Worm (Caenorhabditis elegans) whole organism, young adult: ENCODE results near the gene col-171.

Source experiments
- C06A6.2 ChIP-seq: fragments of 200-800 bp; sonication (Bioruptor generic); conservative IDR thresholded peaks from 2 replicates; pipeline ENCODE4 v1.3.6; 2022; ENCODE audit warnings: missing genetic modification characterization, missing compliant biosample characterization
- C17E4.6 ChIP-seq: fragments of 200-800 bp; sonication (Bioruptor generic); IDR thresholded peaks from 2 replicates; pipeline ENCODE4 v1.3.6; 2022; ENCODE audit warnings: missing genetic modification reagents, missing genetic modification characterization, missing compliant biosample characterization
- F10E7.11 ChIP-seq: sonication (generic microtip); optimal IDR thresholded peaks from 2 replicates; lab custom pipeline; 2017; ENCODE audit warnings: mild to moderate bottlenecking, missing genetic modification characterization, moderate library complexity, missing compliant biosample characterization
- F23B12.7 ChIP-seq: sonication (generic microtip); optimal IDR thresholded peaks from 2 replicates; lab custom pipeline; 2017; ENCODE audit warnings: missing genetic modification characterization, mild to moderate bottlenecking, missing compliant biosample characterization, antibody characterized with exemption, moderate library complexity; ENCODE audit not compliant: insufficient read depth
- F49E8.2 ChIP-seq: sonication (generic microtip); optimal IDR thresholded peaks from 3 replicates; lab custom pipeline; 2017; ENCODE audit warnings: missing genetic modification characterization, mild to moderate bottlenecking, missing compliant biosample characterization, antibody characterized with exemption, moderate library complexity; ENCODE audit not compliant: insufficient read depth
- F52B5.7 ChIP-seq: sonication (generic microtip); optimal IDR thresholded peaks from 2 replicates; lab custom pipeline; 2016; ENCODE audit warnings: mild to moderate bottlenecking, missing genetic modification characterization, missing compliant biosample characterization
- F57C9.4 ChIP-seq: sonication (generic microtip); optimal IDR thresholded peaks from 2 replicates; lab custom pipeline; 2017; ENCODE audit warnings: mild to moderate bottlenecking, missing genetic modification characterization, missing compliant biosample characterization
- T07F8.4 ChIP-seq: sonication (generic microtip); optimal IDR thresholded peaks from 2 replicates; lab custom pipeline; 2016; ENCODE audit warnings: mild to moderate bottlenecking, missing genetic modification characterization, moderate library complexity, missing compliant biosample characterization
- Y67H2A.10 ChIP-seq: fragments of 200-800 bp; sonication (Bioruptor generic); conservative IDR thresholded peaks from 2 replicates; pipeline ENCODE4 v1.3.6; 2022; ENCODE audit warnings: missing genetic modification reagents, missing genetic modification characterization, missing compliant biosample characterization
- Y79H2A.3 ChIP-seq: fragments of 200-800 bp; sonication (Bioruptor generic); conservative IDR thresholded peaks from 2 replicates; pipeline ENCODE4 v1.3.6; 2022; ENCODE audit warnings: missing genetic modification reagents, missing genetic modification characterization, missing compliant biosample characterization
- Y95B8A.8 ChIP-seq: fragments of 200-800 bp; sonication (Bioruptor generic); IDR thresholded peaks from 2 replicates; pipeline ENCODE4 v1.3.6; 2022; ENCODE audit warnings: missing genetic modification reagents, missing genetic modification characterization, missing compliant biosample characterization
- ZK185.1 ChIP-seq: sonication (generic microtip); optimal IDR thresholded peaks from 2 replicates; lab custom pipeline; 2016; ENCODE audit warnings: mild to moderate bottlenecking, missing genetic modification characterization, missing compliant biosample characterization; ENCODE audit not compliant: poor library complexity, severe bottlenecking
- ama-1 ChIP-seq, 3 experiments: fragments of 150-350 bp in 1 of 3; sonication (generic microtip) in 2 of 3; optimal IDR thresholded peaks; 2 replicates each; lab custom pipeline; 2014 to 2018; ENCODE audit warnings: missing biosample characterization in 2 of 3, missing genetic modification characterization in 2 of 3, missing genetic modification reagents in 2 of 3
- attf-6 ChIP-seq: fragments of 200-800 bp; sonication (Bioruptor generic); IDR thresholded peaks from 2 replicates; pipeline ENCODE4 v1.3.6; 2022; ENCODE audit warnings: missing genetic modification reagents, missing genetic modification characterization, missing compliant biosample characterization
- bed-1 ChIP-seq: fragments of 200-800 bp; sonication (Bioruptor generic); IDR thresholded peaks from 2 replicates; pipeline ENCODE4 v1.3.6; 2022; ENCODE audit warnings: missing genetic modification reagents, missing genetic modification characterization, missing compliant biosample characterization
- cebp-1 ChIP-seq, 2 experiments: fragments of 200-800 bp in 1 of 2; sonication (Bioruptor generic) in 1 of 2; sonication (generic microtip) in 1 of 2; IDR thresholded peaks in 1 of 2; optimal IDR thresholded peaks in 1 of 2; 2 replicates each; pipeline versions ENCODE4 v1.3.6 to Lab custom; 2017 to 2022; ENCODE audit warnings: missing compliant biosample characterization in 2 of 2, missing genetic modification characterization in 2 of 2, mild to moderate bottlenecking in 1 of 2, missing genetic modification reagents in 1 of 2, moderate library complexity in 1 of 2
- ceh-27 ChIP-seq: fragments of 200-800 bp; sonication (Bioruptor generic); optimal IDR thresholded peaks from 2 replicates; lab custom pipeline; 2018; ENCODE audit warnings: mild to moderate bottlenecking, missing genetic modification characterization, moderate library complexity, missing compliant biosample characterization
- chd-7 ChIP-seq: sonication (generic microtip); optimal IDR thresholded peaks from 2 replicates; lab custom pipeline; 2016; ENCODE audit warnings: mild to moderate bottlenecking, missing genetic modification characterization, moderate library complexity, missing compliant biosample characterization
- die-1 ChIP-seq: sonication (generic microtip); optimal IDR thresholded peaks from 2 replicates; lab custom pipeline; 2016; ENCODE audit warnings: missing genotype, mild to moderate bottlenecking, missing genetic modification characterization, missing compliant biosample characterization
- dox-1 ChIP-seq: fragments of 200-800 bp; sonication (Bioruptor generic); IDR thresholded peaks from 2 replicates; pipeline ENCODE4 v1.3.6; 2022; ENCODE audit warnings: missing genetic modification reagents, missing genetic modification characterization, missing compliant biosample characterization
- dpff-1 ChIP-seq: sonication (generic microtip); optimal IDR thresholded peaks from 2 replicates; lab custom pipeline; 2017; ENCODE audit warnings: mild to moderate bottlenecking, missing genetic modification characterization, missing compliant biosample characterization
- gei-17 ChIP-seq: fragments of 200-800 bp; sonication (Bioruptor generic); optimal IDR thresholded peaks from 2 replicates; lab custom pipeline; 2018; ENCODE audit warnings: mild to moderate bottlenecking, missing genetic modification characterization, missing compliant biosample characterization
- him-1 ChIP-seq: sonication (generic microtip); optimal IDR thresholded peaks from 2 replicates; lab custom pipeline; 2016; ENCODE audit warnings: missing genotype, missing genetic modification reagents, missing genetic modification characterization, missing compliant biosample characterization
- hlh-26 ChIP-seq: fragments of 200-800 bp; sonication (Bioruptor generic); conservative IDR thresholded peaks from 2 replicates; pipeline ENCODE4 v1.3.6; 2022; ENCODE audit warnings: missing genetic modification reagents, missing genetic modification characterization, missing compliant biosample characterization
- hrde-1 ChIP-seq: sonication (generic microtip); optimal IDR thresholded peaks from 2 replicates; lab custom pipeline; 2016; ENCODE audit warnings: missing genetic modification characterization, mild to moderate bottlenecking, missing compliant biosample characterization, moderate library complexity, missing genotype, missing genetic modification reagents, borderline replicate concordance
- hsf-1 ChIP-seq: fragments of 200-800 bp; sonication (Bioruptor generic); IDR thresholded peaks from 2 replicates; pipeline ENCODE4 v1.3.6; 2022; ENCODE audit warnings: missing genetic modification reagents, missing genetic modification characterization, missing compliant biosample characterization
- let-526 ChIP-seq: fragments of 200-800 bp; sonication (Bioruptor generic); IDR thresholded peaks from 2 replicates; pipeline ENCODE4 v1.3.6; 2022; ENCODE audit warnings: missing genetic modification reagents, missing genetic modification characterization, missing compliant biosample characterization
- let-607 ChIP-seq, 2 experiments: fragments of 200-800 bp in 1 of 2; sonication (Bioruptor generic) in 1 of 2; sonication (generic microtip) in 1 of 2; optimal IDR thresholded peaks; 2 replicates each; lab custom pipeline; 2016 to 2018; ENCODE audit warnings: mild to moderate bottlenecking in 2 of 2, missing compliant biosample characterization in 2 of 2, missing genetic modification characterization in 2 of 2, moderate library complexity in 2 of 2, missing genotype in 1 of 2
- lin-54 ChIP-seq: fragments of 200-800 bp; sonication (Bioruptor generic); optimal IDR thresholded peaks from 2 replicates; lab custom pipeline; 2018; ENCODE audit warnings: mild to moderate bottlenecking, missing genetic modification characterization, missing compliant biosample characterization
- madf-10 ChIP-seq: sonication (generic microtip); optimal IDR thresholded peaks from 2 replicates; lab custom pipeline; 2016; ENCODE audit warnings: mild to moderate bottlenecking, missing genetic modification characterization, missing compliant biosample characterization
- nfya-1 ChIP-seq: sonication (generic microtip); optimal IDR thresholded peaks from 2 replicates; lab custom pipeline; 2017; ENCODE audit warnings: antibody characterized with exemption, missing compliant biosample characterization, missing genetic modification characterization, borderline replicate concordance; ENCODE audit not compliant: insufficient read depth
- nfya-2 ChIP-seq: fragments of 200-800 bp; sonication (Bioruptor generic); IDR thresholded peaks from 2 replicates; pipeline ENCODE4 v1.3.6; 2022; ENCODE audit warnings: missing genetic modification reagents, missing genetic modification characterization, missing compliant biosample characterization
- nhr-90 ChIP-seq: sonication (generic microtip); optimal IDR thresholded peaks from 2 replicates; lab custom pipeline; 2016; ENCODE audit warnings: missing genotype, mild to moderate bottlenecking, missing genetic modification characterization, missing compliant biosample characterization
- rcor-1 ChIP-seq: fragments of 200-800 bp; sonication (Bioruptor generic); IDR thresholded peaks from 2 replicates; pipeline ENCODE4 v1.3.6; 2022; ENCODE audit warnings: missing genetic modification reagents, missing genetic modification characterization, missing compliant biosample characterization
- sdz-38 ChIP-seq: sonication (generic microtip); optimal IDR thresholded peaks from 2 replicates; lab custom pipeline; 2016; ENCODE audit warnings: missing genotype, missing genetic modification characterization, missing compliant biosample characterization
- snpc-4 ChIP-seq, 5 experiments: fragments of 150-350 bp in 1 of 5; sonication (generic microtip) in 4 of 5; optimal IDR thresholded peaks; 2 replicates each; lab custom pipeline; 2014 to 2018; ENCODE audit warnings: missing genetic modification characterization in 5 of 5, missing biosample characterization in 3 of 5, antibody characterized with exemption in 2 of 5, mild to moderate bottlenecking in 2 of 5, missing compliant biosample characterization in 2 of 5, missing genotype in 2 of 5, moderate library complexity in 2 of 5, missing genetic modification reagents in 1 of 5
- somi-1 ChIP-seq: fragments of 200-800 bp; sonication (Bioruptor generic); optimal IDR thresholded peaks from 2 replicates; lab custom pipeline; 2018; ENCODE audit warnings: mild to moderate bottlenecking, missing genetic modification characterization, missing compliant biosample characterization
- tbx-9 ChIP-seq: sonication (generic microtip); optimal IDR thresholded peaks from 2 replicates; lab custom pipeline; 2016; ENCODE audit warnings: borderline replicate concordance, missing genetic modification characterization, inconsistent platforms, missing compliant biosample characterization
- tlf-1 ChIP-seq: fragments of 200-800 bp; sonication (Bioruptor generic); optimal IDR thresholded peaks from 2 replicates; lab custom pipeline; 2018; ENCODE audit warnings: mild to moderate bottlenecking, missing genetic modification characterization, missing compliant biosample characterization
- unc-130 ChIP-seq: sonication (generic microtip); optimal IDR thresholded peaks from 2 replicates; lab custom pipeline; 2016; ENCODE audit warnings: missing genetic modification reagents, missing genetic modification characterization, missing compliant biosample characterization

The col-171 gene

DNA sequence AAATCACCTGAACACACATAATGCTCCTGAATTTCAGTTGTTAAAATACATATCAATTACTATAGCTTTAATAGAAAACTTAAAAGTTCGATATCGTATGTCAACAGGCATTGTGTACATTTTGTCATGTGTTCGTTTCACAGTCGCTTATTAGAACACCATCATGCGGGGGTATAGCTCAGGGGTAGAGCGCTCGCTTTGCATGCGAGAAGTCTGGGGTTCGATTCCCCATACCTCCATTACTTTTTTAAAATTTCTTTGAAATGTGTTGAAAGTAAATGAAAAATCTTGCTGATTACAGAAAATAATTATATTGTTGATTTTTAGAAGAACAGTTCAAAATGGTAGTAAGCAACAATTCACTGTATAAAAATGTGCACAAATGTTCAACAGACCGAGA, 47.9 kb upstream of the col-171 start (continued):
- TF ChIP-seq let-526: 0 out of 2 replicates have a peak, but pooled peaks have one; percentile 22
- TF ChIP-seq Y95B8A.8 (GFP tag; lab: Robert Waterston, UW): 0 out of 2 replicates have a peak, but pooled peaks have one; percentile 27
- TF ChIP-seq him-1 (tag; lab: Kevin White, UChicago): peak; percentile 97
- TF ChIP-seq dpff-1 (tag; lab: Kevin White, UChicago): no peak
- TF ChIP-seq Y67H2A.10 (GFP tag; lab: Robert Waterston, UW): 0 out of 2 replicates have a peak, but pooled peaks have one; percentile 16
- TF ChIP-seq nfya-2 (GFP tag; lab: Robert Waterston, UW): no peak
- no peak for TF ChIP-seq C06A6.2 (GFP tag; lab: Robert Waterston, UW)
- no peak for TF ChIP-seq hlh-26 (GFP tag; lab: Robert Waterston, UW)
- TF ChIP-seq F57C9.4 (tag; lab: Kevin White, UChicago): no peak
- peak; percentile 76 for TF ChIP-seq nhr-90
- TF ChIP-seq T07F8.4: peak; percentile 44
- peak; percentile 83 for TF ChIP-seq ZK185.1 (tag; lab: Kevin White, UChicago)
- peak; percentile 40 for TF ChIP-seq tlf-1 (GFP tag; lab: Kevin White, UChicago)
- TF ChIP-seq F52B5.7 (tag; lab: Kevin White, UChicago): peak; percentile 69
- TF ChIP-seq die-1 (tag; lab: Kevin White, UChicago): peak; percentile 90
- peak; percentile 69 for TF ChIP-seq chd-7 (tag; lab: Kevin White, UChicago)
- peak; percentile 79 for TF ChIP-seq somi-1 (GFP tag; lab: Kevin White, UChicago)
- TF ChIP-seq hrde-1 (tag; lab: Kevin White, UChicago): peak; percentile 74
- TF ChIP-seq tbx-9 (tag; lab: Kevin White, UChicago): no peak
- no peak for TF ChIP-seq ama-1 (optimal IDR thresholded peaks at IDR 0.05; lab: Kevin White, UChicago)
- peak; percentile 67 to 84 for TF ChIP-seq ama-1 (GFP tag; optimal IDR thresholded peaks at IDR 0.05; lab: Kevin White, UChicago)
- TF ChIP-seq attf-6: peak; percentile 60; the same call in 1 of the 2 replicates
- no peak for TF ChIP-seq C17E4.6 (GFP tag; lab: Robert Waterston, UW)
- peak in 1 of 2 experiments; percentile 48 for TF ChIP-seq let-607 (tag; optimal IDR thresholded peaks at IDR 0.05; lab: Kevin White, UChicago)
- TF ChIP-seq lin-54: peak; percentile 42
- TF ChIP-seq F10E7.11 (tag; lab: Kevin White, UChicago): no peak
- TF ChIP-seq nfya-1 (tag; lab: Kevin White, UChicago): no peak
- peak; percentile 62; the same call in 1 of the 2 replicates for TF ChIP-seq dox-1 (GFP tag; lab: Robert Waterston, UW)
- TF ChIP-seq hsf-1 (GFP tag; lab: Robert Waterston, UW): 0 out of 2 replicates have a peak, but pooled peaks have one; percentile 50
- no peak for TF ChIP-seq bed-1
- 0 out of 2 replicates have a peak, but pooled peaks have one; percentile 55 for TF ChIP-seq Y79H2A.3 (GFP tag; lab: Robert Waterston, UW)
- peak; percentile 39 for TF ChIP-seq unc-130
- no peak for TF ChIP-seq cebp-1 (GFP tag; IDR thresholded peaks at IDR 0.05; lab: Robert Waterston, UW)
- TF ChIP-seq cebp-1 (tag; optimal IDR thresholded peaks at IDR 0.05; lab: Kevin White, UChicago): no peak
- TF ChIP-seq madf-10 (tag; lab: Kevin White, UChicago): peak; percentile 72
- TF ChIP-seq snpc-4 (GFP tag; optimal IDR thresholded peaks at IDR 0.05; lab: Kevin White, UChicago): peak; percentile 85
- TF ChIP-seq snpc-4 (tag; optimal IDR thresholded peaks at IDR 0.05; lab: Kevin White, UChicago): peak in 2 of 4 experiments; percentile 35 to 83
- peak; percentile 5 for TF ChIP-seq ceh-27 (GFP tag; lab: Kevin White, UChicago)
- TF ChIP-seq rcor-1 (GFP tag; lab: Robert Waterston, UW): peak; percentile 60; the same call in 1 of the 2 replicates
- TF ChIP-seq sdz-38 (tag; lab: Kevin White, UChicago): no peak
- TF ChIP-seq F23B12.7 (tag; lab: Kevin White, UChicago): peak; percentile 70
- TF ChIP-seq gei-17 (GFP tag; lab: Kevin White, UChicago): no peak
- peak; percentile 27 for TF ChIP-seq F49E8.2
